In the genomic region with DNA sequence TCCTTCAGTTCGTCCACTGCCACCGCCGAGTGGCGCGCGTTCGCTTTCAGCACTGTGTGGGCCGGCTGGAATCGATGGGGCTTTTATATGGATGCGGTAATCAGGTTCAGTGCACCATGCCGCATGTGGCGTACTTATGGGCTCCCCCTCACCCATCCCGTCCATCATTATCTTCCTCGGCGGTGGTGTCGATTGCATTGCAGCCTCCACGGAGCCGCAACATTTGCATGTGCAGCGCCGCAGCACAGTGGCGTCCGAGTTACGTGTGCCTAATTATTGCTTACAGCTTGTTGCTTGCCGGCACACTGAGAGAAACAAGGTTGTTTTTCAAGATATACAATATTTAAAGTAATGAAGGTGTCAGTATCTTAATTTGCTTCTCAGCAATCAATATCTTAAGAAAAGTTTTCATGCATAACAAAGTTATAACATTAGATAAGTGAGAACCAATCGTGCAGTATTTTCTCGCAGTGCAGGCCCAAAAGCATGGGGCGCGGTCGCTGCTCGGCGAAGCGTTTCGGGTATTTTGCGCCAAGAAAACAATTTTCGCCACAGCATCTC, we compare ENCODE assay signal across 3 fruit fly cellular contexts.
TF ChIP-seq lines count a peak whose summit lies in the region.

A gene (minus strand): TSS at position 41 of the 561 bp plus-strand sequence.

TF ChIP-seq in whole organism, embryonic, 481 proteins besides CTCF, POLR2A, EP300 and RAD21 (continued from another document and continues in another):
- TF ChIP-seq CG13775 (GFP tag; optimal IDR thresholded peaks at IDR 0.05; lab: Kevin White, UChicago): peak; percentile 5
- TF ChIP-seq CG15601 (tag; optimal IDR thresholded peaks at IDR 0.05; lab: Kevin White, UChicago): no peak
- TF ChIP-seq ind (GFP tag; optimal IDR thresholded peaks at IDR 0.05; lab: Kevin White, UChicago): peak; percentile 12
- TF ChIP-seq sens (GFP tag; lab: Kevin White, UChicago): peak; percentile 80
- TF ChIP-seq cas (GFP tag; IDR thresholded peaks at IDR 0.05; lab: Robert Waterston, UW): no peak
- TF ChIP-seq al (GFP tag; IDR thresholded peaks at IDR 0.05; lab: Robert Waterston, UW): no peak
- TF ChIP-seq CG6689 (GFP tag; IDR thresholded peaks at IDR 0.05; lab: Robert Waterston, UW): peak; percentile 49
- peak; percentile 10 for TF ChIP-seq CG12219 (GFP tag; optimal IDR thresholded peaks at IDR 0.05; lab: Kevin White, UChicago)
- TF ChIP-seq CG34422 (GFP tag; IDR thresholded peaks at IDR 0.05; lab: Robert Waterston, UW): peak; percentile 23; the same call in 1 of the 3 replicates
- no peak for TF ChIP-seq Jarid2 (GFP tag; optimal IDR thresholded peaks at IDR 0.05; lab: Kevin White, UChicago)
- peak; percentile 53 for TF ChIP-seq Xbp1 (GFP tag; optimal IDR thresholded peaks at IDR 0.05; lab: Kevin White, UChicago)
- TF ChIP-seq Dad (GFP tag; optimal IDR thresholded peaks at IDR 0.05; lab: Kevin White, UChicago): no peak
- no peak for TF ChIP-seq hkb (optimal IDR thresholded peaks at IDR 0.05; lab: Kevin White, UChicago)
- peak; percentile 43; the same call in 1 of the 2 replicates for TF ChIP-seq hkb (GFP tag; IDR thresholded peaks at IDR 0.05; lab: Robert Waterston, UW)
- TF ChIP-seq CG12659 (GFP tag; optimal IDR thresholded peaks at IDR 0.05; lab: Kevin White, UChicago): no peak
- no peak for TF ChIP-seq Neu2 (GFP tag; optimal IDR thresholded peaks at IDR 0.05; lab: Kevin White, UChicago; ENCODE audit: borderline replicate concordance)
- no peak for TF ChIP-seq insv (GFP tag; optimal IDR thresholded peaks at IDR 0.05; lab: Kevin White, UChicago)
- peak; percentile 1 for TF ChIP-seq ATbp (GFP tag; optimal IDR thresholded peaks at IDR 0.05; lab: Kevin White, UChicago)
- peak in 1 of 2 experiments; percentile 17 for TF ChIP-seq Pdp1 (GFP tag; optimal IDR thresholded peaks at IDR 0.05; lab: Kevin White, UChicago)
- peak; percentile 21 for TF ChIP-seq CG14710 (tag; optimal IDR thresholded peaks at IDR 0.05; lab: Kevin White, UChicago)
- TF ChIP-seq CG15011 (GFP tag; optimal IDR thresholded peaks at IDR 0.05; lab: Kevin White, UChicago): no peak
- TF ChIP-seq CG32772 (GFP tag; IDR thresholded peaks at IDR 0.05; lab: Robert Waterston, UW): 0 out of 2 replicates have a peak, but pooled peaks have one; percentile 18
- TF ChIP-seq Aef1 (GFP tag; IDR thresholded peaks at IDR 0.05; lab: Robert Waterston, UW): peak; percentile 45; the same call in 1 of the 3 replicates
- no peak for TF ChIP-seq HLH4C (GFP tag; IDR thresholded peaks at IDR 0.05; lab: Robert Waterston, UW; ENCODE audit: partially characterized antibody)
- TF ChIP-seq Nf-YB (GFP tag; optimal IDR thresholded peaks at IDR 0.05; lab: Kevin White, UChicago): no peak
- no peak for TF ChIP-seq Blimp-1 (GFP tag; optimal IDR thresholded peaks at IDR 0.05; lab: Kevin White, UChicago)
- peak; percentile 33 for TF ChIP-seq lmd (GFP tag; IDR thresholded peaks at IDR 0.05; lab: Robert Waterston, UW)
- no peak for TF ChIP-seq Nf-YC (tag; optimal IDR thresholded peaks at IDR 0.05; lab: Kevin White, UChicago)
- peak; percentile 8 for TF ChIP-seq CG16815 (GFP tag; optimal IDR thresholded peaks at IDR 0.05; lab: Kevin White, UChicago)
- no peak for TF ChIP-seq tgo (GFP tag; IDR thresholded peaks at IDR 0.05; lab: Robert Waterston, UW)
- TF ChIP-seq MTF-1 (GFP tag; optimal IDR thresholded peaks at IDR 0.05; lab: Kevin White, UChicago; ENCODE audit: borderline replicate concordance): no peak
- no peak for TF ChIP-seq bowl (GFP tag; IDR thresholded peaks at IDR 0.05; lab: Robert Waterston, UW)
- peak; percentile 43 for TF ChIP-seq Oli (tag; optimal IDR thresholded peaks at IDR 0.05; lab: Kevin White, UChicago)
- TF ChIP-seq fd96Cb (tag; optimal IDR thresholded peaks at IDR 0.05; lab: Kevin White, UChicago): peak; percentile 28
- no peak for TF ChIP-seq Fer2 (tag; optimal IDR thresholded peaks at IDR 0.05; lab: Kevin White, UChicago)
- TF ChIP-seq nmo (GFP tag; optimal IDR thresholded peaks at IDR 0.05; lab: Kevin White, UChicago): peak; percentile 35
- TF ChIP-seq Atf6 (GFP tag; IDR thresholded peaks at IDR 0.05; lab: Robert Waterston, UW): no peak
- TF ChIP-seq hbn (GFP tag; IDR thresholded peaks at IDR 0.05; lab: Robert Waterston, UW; ENCODE audit: partially characterized antibody): no peak
- no peak for TF ChIP-seq CG6175 (GFP tag; IDR thresholded peaks at IDR 0.05; lab: Robert Waterston, UW)
- peak; percentile 61 for TF ChIP-seq gem (tag; optimal IDR thresholded peaks at IDR 0.05; lab: Kevin White, UChicago)
- TF ChIP-seq ci (GFP tag; IDR thresholded peaks at IDR 0.05; lab: Robert Waterston, UW): peak; percentile 55; the same call in 2 of the 3 replicates

TF ChIP-seq in whole organism, prepupa, 60 proteins besides CTCF, POLR2A, EP300 and RAD21 (continued from another document):
- TF ChIP-seq Ets21C (GFP tag; optimal IDR thresholded peaks at IDR 0.05; lab: Kevin White, UChicago) (peak; percentile 16), fd85E (GFP tag; optimal IDR thresholded peaks at IDR 0.05; lab: Kevin White, UChicago) (no peak), salr (GFP tag; optimal IDR thresholded peaks at IDR 0.05; lab: Kevin White, UChicago) (peak; percentile 34 to 55), Met (GFP tag; optimal IDR thresholded peaks at IDR 0.05; lab: Kevin White, UChicago) (peak; percentile 67), acj6 (GFP tag; optimal IDR thresholded peaks at IDR 0.05; lab: Kevin White, UChicago) (peak; percentile 65), CG10631 (GFP tag; optimal IDR thresholded peaks at IDR 0.05; lab: Kevin White, UChicago) (peak; percentile 72), CG11762 (GFP tag; optimal IDR thresholded peaks at IDR 0.05; lab: Kevin White, UChicago; ENCODE audit: insufficient read depth) (no peak), pdm3 (GFP tag; optimal IDR thresholded peaks at IDR 0.05; lab: Kevin White, UChicago) (peak; percentile 76), Ets96B (tag; optimal IDR thresholded peaks at IDR 0.05; lab: Kevin White, UChicago) (peak; percentile 53), CG6808 (GFP tag; optimal IDR thresholded peaks at IDR 0.05; lab: Kevin White, UChicago) (peak; percentile 62), eg (GFP tag; IDR thresholded peaks at IDR 0.05; lab: Robert Waterston, UW) (peak; percentile 84), CG6792 (GFP tag; optimal IDR thresholded peaks at IDR 0.05; lab: Kevin White, UChicago) (peak; percentile 67), Hr4 (GFP tag; optimal IDR thresholded peaks at IDR 0.05; lab: Kevin White, UChicago) (peak; percentile 82), CG7368 (GFP tag; optimal IDR thresholded peaks at IDR 0.05; lab: Kevin White, UChicago) (peak; percentile 72), ss (GFP tag; optimal IDR thresholded peaks at IDR 0.05; lab: Kevin White, UChicago) (peak; percentile 17 to 38), CG6854 (GFP tag; optimal IDR thresholded peaks at IDR 0.05; lab: Kevin White, UChicago) (no peak), CG9139 (GFP tag; optimal IDR thresholded peaks at IDR 0.05; lab: Kevin White, UChicago) (peak; percentile 45), Eip93F (GFP tag; optimal IDR thresholded peaks at IDR 0.05; lab: Kevin White, UChicago) (no peak), Smox (GFP tag; optimal IDR thresholded peaks at IDR 0.05; lab: Kevin White, UChicago) (peak; percentile 51), Blimp-1 (GFP tag; optimal IDR thresholded peaks at IDR 0.05; lab: Kevin White, UChicago) (no peak), CG32006 (GFP tag; optimal IDR thresholded peaks at IDR 0.05; lab: Kevin White, UChicago) (peak; percentile 79), CG3032 (tag; optimal IDR thresholded peaks at IDR 0.05; lab: Kevin White, UChicago) (peak; percentile 54), CG4318 (GFP tag; optimal IDR thresholded peaks at IDR 0.05; lab: Kevin White, UChicago) (peak; percentile 35), Sox102F (GFP tag; optimal IDR thresholded peaks at IDR 0.05; lab: Kevin White, UChicago) (peak; percentile 64), Gug (GFP tag; IDR thresholded peaks at IDR 0.05; lab: Robert Waterston, UW) (peak; percentile 62), vri (GFP tag; optimal IDR thresholded peaks at IDR 0.05; lab: Kevin White, UChicago) (peak; percentile 28), CG31627 (GFP tag; optimal IDR thresholded peaks at IDR 0.05; lab: Kevin White, UChicago) (peak; percentile 57), CG16779 (tag; optimal IDR thresholded peaks at IDR 0.05; lab: Kevin White, UChicago) (peak; percentile 16), lz (GFP tag; optimal IDR thresholded peaks at IDR 0.05; lab: Kevin White, UChicago) (peak; percentile 60), net (GFP tag; optimal IDR thresholded peaks at IDR 0.05; lab: Kevin White, UChicago) (peak; percentile 72), Hr38 (GFP tag; optimal IDR thresholded peaks at IDR 0.05; lab: Kevin White, UChicago) (no peak), CG34406 (GFP tag; optimal IDR thresholded peaks at IDR 0.05; lab: Kevin White, UChicago) (peak; percentile 60), Eip78C (GFP tag; lab: Kevin White, UChicago) (peak; percentile 90), topi (GFP tag; optimal IDR thresholded peaks at IDR 0.05; lab: Kevin White, UChicago) (peak; percentile 53), Eip75B (GFP tag; optimal IDR thresholded peaks at IDR 0.05; lab: Kevin White, UChicago) (peak; percentile 65), CG11902 (GFP tag; optimal IDR thresholded peaks at IDR 0.05; lab: Kevin White, UChicago) (peak; percentile 40), CG10669 (GFP tag; optimal IDR thresholded peaks at IDR 0.05; lab: Kevin White, UChicago) (peak; percentile 67), dac (GFP tag; optimal IDR thresholded peaks at IDR 0.05; lab: Kevin White, UChicago) (peak; percentile 25), OdsH (GFP tag; optimal IDR thresholded peaks at IDR 0.05; lab: Kevin White, UChicago) (peak; percentile 68)

TF ChIP-seq in whole organism, wandering third instar larva, 38 proteins besides CTCF, POLR2A, EP300 and RAD21 (continued from another document):
- no peak for TF ChIP-seq dsf (GFP tag; optimal IDR thresholded peaks at IDR 0.05; lab: Kevin White, UChicago; ENCODE audit: borderline replicate concordance)
- peak; percentile 31 for TF ChIP-seq rgr (GFP tag; optimal IDR thresholded peaks at IDR 0.05; lab: Kevin White, UChicago)
- no peak for TF ChIP-seq dl (GFP tag; optimal IDR thresholded peaks at IDR 0.05; lab: Kevin White, UChicago; ENCODE audit: insufficient read depth in 1 of 2, partially characterized antibody in 2 of 2)
- TF ChIP-seq Sp1 (GFP tag; optimal IDR thresholded peaks at IDR 0.05; lab: Kevin White, UChicago): peak; percentile 29
- no peak for TF ChIP-seq brk (GFP tag; optimal IDR thresholded peaks at IDR 0.05; lab: Kevin White, UChicago)
- peak; percentile 31 for TF ChIP-seq ey (GFP tag; optimal IDR thresholded peaks at IDR 0.05; lab: Kevin White, UChicago)
- no peak for TF ChIP-seq woc (GFP tag; optimal IDR thresholded peaks at IDR 0.05; lab: Kevin White, UChicago)
- no peak for TF ChIP-seq CG9705 (GFP tag; optimal IDR thresholded peaks at IDR 0.05; lab: Kevin White, UChicago)
- TF ChIP-seq CG32264 (GFP tag; optimal IDR thresholded peaks at IDR 0.05; lab: Kevin White, UChicago): no peak
- TF ChIP-seq lola (GFP tag; optimal IDR thresholded peaks at IDR 0.05; lab: Kevin White, UChicago): no peak
- no peak for TF ChIP-seq Dfd (GFP tag; optimal IDR thresholded peaks at IDR 0.05; lab: Kevin White, UChicago)
